Fruit fly (Drosophila melanogaster) whole organism, embryonic: ENCODE measurements around the gene Ccn.

Experiments used
- C15 ChIP-seq: fragments of 200-800 bp; sonication (Bioruptor generic); IDR thresholded peaks from 3 replicates; pipeline ENCODE4 v1.3.6; 2022; ENCODE audit warnings: missing biosample characterization, missing genetic modification characterization
- CG10565 ChIP-seq: fragments of 200-800 bp; sonication (Bioruptor generic); optimal IDR thresholded peaks from 3 replicates; lab custom pipeline; 2016; ENCODE audit warnings: missing biosample characterization, mild to moderate bottlenecking, missing genetic modification characterization
- CG12219 ChIP-seq: fragments of 200-800 bp; sonication (Bioruptor generic); optimal IDR thresholded peaks from 3 replicates; lab custom pipeline; 2018; ENCODE audit warnings: missing biosample characterization, mild to moderate bottlenecking, missing genetic modification characterization
- CG12299 ChIP-seq: fragments of 200-800 bp; sonication (Bioruptor generic); optimal IDR thresholded peaks from 2 replicates; lab custom pipeline; 2018; ENCODE audit warnings: missing biosample characterization, mild to moderate bottlenecking, missing genetic modification characterization
- CG13287 ChIP-seq: fragments of 200-800 bp; sonication (Bioruptor generic); IDR thresholded peaks from 2 replicates; pipeline ENCODE4 v1.3.6; 2022; ENCODE audit warnings: missing biosample characterization, missing genetic modification characterization; ENCODE audit not compliant: partially characterized antibody
- CG14050 ChIP-seq: fragments of 200-800 bp; sonication (Bioruptor generic); IDR thresholded peaks from 3 replicates; pipeline ENCODE4 v1.3.6; 2022; ENCODE audit warnings: missing biosample characterization, missing genetic modification characterization
- CG14860 ChIP-seq: fragments of 200-800 bp; sonication (Bioruptor generic); IDR thresholded peaks from 3 replicates; pipeline ENCODE4 v1.3.6; 2022; ENCODE audit warnings: missing biosample characterization, missing genetic modification characterization; ENCODE audit not compliant: partially characterized antibody
- CG17359 ChIP-seq: fragments of 200-800 bp; sonication (Bioruptor generic); optimal IDR thresholded peaks from 3 replicates; lab custom pipeline; 2018; ENCODE audit warnings: missing biosample characterization, mild to moderate bottlenecking, missing genetic modification characterization, moderate library complexity
- CG18599 ChIP-seq: fragments of 200-800 bp; sonication (Bioruptor generic); optimal IDR thresholded peaks from 3 replicates; lab custom pipeline; 2017; ENCODE audit warnings: missing biosample characterization, missing genetic modification characterization, mild to moderate bottlenecking, moderate library complexity, missing genetic modification reagents
- CG3163 ChIP-seq: fragments of 200-800 bp; sonication (Bioruptor generic); optimal IDR thresholded peaks from 3 replicates; lab custom pipeline; 2016; ENCODE audit warnings: missing biosample characterization, missing genetic modification characterization
- CG6272 ChIP-seq: fragments of 200-800 bp; sonication (Bioruptor generic); IDR thresholded peaks from 2 replicates; pipeline ENCODE4 v1.3.6; 2022; ENCODE audit warnings: missing biosample characterization, missing genetic modification characterization
- CG7372 ChIP-seq: fragments of 200-800 bp; sonication (Bioruptor generic); IDR thresholded peaks from 2 replicates; pipeline ENCODE4 v1.3.6; 2022; ENCODE audit warnings: missing biosample characterization, missing genetic modification characterization
- CG9797 ChIP-seq: fragments of 200-800 bp; sonication (Bioruptor generic); optimal IDR thresholded peaks from 3 replicates; lab custom pipeline; 2018; ENCODE audit warnings: missing biosample characterization, mild to moderate bottlenecking, missing genetic modification characterization
- CG9876 ChIP-seq: fragments of 200-800 bp; sonication (Bioruptor generic); optimal IDR thresholded peaks from 2 replicates; lab custom pipeline; 2016; ENCODE audit warnings: missing biosample characterization, missing genetic modification characterization
- Doc3 ChIP-seq: fragments of 200-800 bp; sonication (Bioruptor generic); IDR thresholded peaks from 3 replicates; pipeline ENCODE4 v1.3.6; 2022; ENCODE audit warnings: missing biosample characterization, missing genetic modification characterization; ENCODE audit not compliant: partially characterized antibody
- Dref ChIP-seq: fragments of 200-800 bp; sonication (Bioruptor generic); IDR thresholded peaks from 2 replicates; pipeline ENCODE4 v1.3.6; 2022; ENCODE audit warnings: missing biosample characterization, missing genetic modification characterization
- Gsc ChIP-seq: fragments of 200-800 bp; sonication (Bioruptor generic); IDR thresholded peaks from 2 replicates; pipeline ENCODE4 v1.3.6; 2022; ENCODE audit warnings: missing biosample characterization, missing genetic modification characterization
- HLH4C ChIP-seq: fragments of 200-800 bp; sonication (Bioruptor generic); IDR thresholded peaks from 3 replicates; pipeline ENCODE4 v1.3.6; 2022; ENCODE audit warnings: missing biosample characterization, missing genetic modification characterization; ENCODE audit not compliant: partially characterized antibody
- Hmx ChIP-seq: fragments of 200-800 bp; sonication (Bioruptor generic); optimal IDR thresholded peaks from 2 replicates; lab custom pipeline; 2016; ENCODE audit warnings: missing biosample characterization, missing genetic modification characterization
- MESR4 ChIP-seq: fragments of 200-800 bp; sonication (Bioruptor generic); optimal IDR thresholded peaks from 2 replicates; lab custom pipeline; 2018; ENCODE audit warnings: missing biosample characterization, mild to moderate bottlenecking, missing genetic modification characterization, moderate library complexity
- MTF-1 ChIP-seq: fragments of 200-800 bp; sonication (Bioruptor generic); optimal IDR thresholded peaks from 2 replicates; lab custom pipeline; 2018; ENCODE audit warnings: missing biosample characterization, mild to moderate bottlenecking, missing genetic modification characterization, borderline replicate concordance
- Max ChIP-seq: fragments of 200-800 bp; sonication (Bioruptor generic); optimal IDR thresholded peaks from 2 replicates; lab custom pipeline; 2016; ENCODE audit warnings: missing biosample characterization, mild to moderate bottlenecking, missing genetic modification characterization
- Mes4 ChIP-seq: fragments of 200-800 bp; sonication (Bioruptor generic); optimal IDR thresholded peaks from 2 replicates; lab custom pipeline; 2016; ENCODE audit warnings: missing biosample characterization, missing genetic modification characterization
- Myb ChIP-seq: fragments of 200-800 bp; sonication (Bioruptor generic); optimal IDR thresholded peaks from 2 replicates; lab custom pipeline; 2016; ENCODE audit warnings: missing biosample characterization, missing genetic modification characterization
- Nf-YC ChIP-seq: fragments of 200-800 bp; optimal IDR thresholded peaks from 3 replicates; lab custom pipeline; 2019; ENCODE audit warnings: missing biosample characterization, mild to moderate bottlenecking, missing genetic modification characterization, moderate library complexity
- Side ChIP-seq: fragments of 200-800 bp; sonication (Bioruptor generic); optimal IDR thresholded peaks from 2 replicates; lab custom pipeline; 2016; ENCODE audit warnings: missing biosample characterization, missing genetic modification characterization
- Stat92E ChIP-seq, 3 experiments: fragments of >200 bp in 2 of 3; fragments of 200-800 bp in 1 of 3; sonication (Bioruptor generic) in 1 of 3; optimal IDR thresholded peaks; 2 replicates each; lab custom pipeline; 2017 to 2019; ENCODE audit warnings: missing biosample characterization in 3 of 3, missing genetic modification characterization in 3 of 3, mild to moderate bottlenecking in 1 of 3, moderate library complexity in 1 of 3
- ab ChIP-seq: fragments of 200-800 bp; sonication (Bioruptor generic); optimal IDR thresholded peaks from 2 replicates; lab custom pipeline; 2016; ENCODE audit warnings: missing biosample characterization, missing genetic modification characterization
- abd-A ChIP-seq: fragments of 200-800 bp; sonication (Bioruptor generic); optimal IDR thresholded peaks from 3 replicates; lab custom pipeline; 2019; ENCODE audit warnings: missing biosample characterization, mild to moderate bottlenecking, missing genetic modification characterization, moderate library complexity
- ase ChIP-seq: fragments of 200-800 bp; sonication (Bioruptor generic); IDR thresholded peaks from 3 replicates; pipeline ENCODE4 v1.3.6; 2022; ENCODE audit warnings: missing biosample characterization, missing genetic modification characterization
- btn ChIP-seq: fragments of 200-800 bp; sonication (Bioruptor generic); optimal IDR thresholded peaks from 2 replicates; lab custom pipeline; 2016; ENCODE audit warnings: missing biosample characterization, missing genetic modification characterization
- ci ChIP-seq: fragments of 200-800 bp; sonication (Bioruptor generic); IDR thresholded peaks from 3 replicates; pipeline ENCODE4 v1.3.6; 2022; ENCODE audit warnings: missing biosample characterization, missing genetic modification characterization
- crc ChIP-seq: fragments of 200-800 bp; sonication (Bioruptor generic); optimal IDR thresholded peaks from 2 replicates; lab custom pipeline; 2016; ENCODE audit warnings: missing biosample characterization, missing genetic modification characterization
- croc ChIP-seq: fragments of 200-800 bp; sonication (Bioruptor generic); conservative IDR thresholded peaks from 3 replicates; pipeline ENCODE4 v1.3.6; 2022; ENCODE audit warnings: missing biosample characterization, missing genetic modification characterization
- dm ChIP-seq: fragments of 200-800 bp; sonication (Bioruptor generic); optimal IDR thresholded peaks from 3 replicates; lab custom pipeline; 2016; ENCODE audit warnings: missing biosample characterization, missing genetic modification characterization
- fru ChIP-seq: fragments of >200 bp; optimal IDR thresholded peaks from 2 replicates; lab custom pipeline; 2017
- gce ChIP-seq: fragments of 200-800 bp; sonication (Bioruptor generic); IDR thresholded peaks from 3 replicates; pipeline ENCODE4 v1.3.6; 2022; ENCODE audit warnings: missing biosample characterization, missing genetic modification characterization
- gsb-n ChIP-seq: fragments of 200-800 bp; sonication (Bioruptor generic); optimal IDR thresholded peaks from 3 replicates; lab custom pipeline; 2018; ENCODE audit warnings: missing biosample characterization, mild to moderate bottlenecking, missing genetic modification characterization
- gt ChIP-seq: fragments of 200-800 bp; sonication (Bioruptor generic); IDR thresholded peaks from 2 replicates; pipeline ENCODE4 v1.3.6; 2022; ENCODE audit warnings: missing biosample characterization, missing genetic modification characterization
- knrl ChIP-seq: fragments of 200-800 bp; sonication (Bioruptor generic); IDR thresholded peaks from 3 replicates; pipeline ENCODE4 v1.3.6; 2022; ENCODE audit warnings: missing biosample characterization, missing genetic modification characterization; ENCODE audit not compliant: partially characterized antibody
- lilli ChIP-seq: fragments of 200-800 bp; sonication (Bioruptor generic); optimal IDR thresholded peaks from 3 replicates; lab custom pipeline; 2016; ENCODE audit warnings: missing biosample characterization, missing genetic modification characterization
- nmo ChIP-seq: fragments of 200-800 bp; sonication (Bioruptor generic); optimal IDR thresholded peaks from 2 replicates; lab custom pipeline; 2018; ENCODE audit warnings: missing biosample characterization, mild to moderate bottlenecking, missing genetic modification characterization, moderate library complexity
- org-1 ChIP-seq: fragments of 200-800 bp; sonication (Bioruptor generic); optimal IDR thresholded peaks from 2 replicates; lab custom pipeline; 2017; ENCODE audit warnings: missing biosample characterization, missing genetic modification characterization
- otp ChIP-seq: fragments of 200-800 bp; sonication (Bioruptor generic); IDR thresholded peaks from 3 replicates; pipeline ENCODE4, ENCODE4 v1.3.6; 2022; ENCODE audit warnings: missing biosample characterization, missing genetic modification characterization
- shn ChIP-seq: fragments of 200-800 bp; sonication (Bioruptor generic); optimal IDR thresholded peaks from 3 replicates; lab custom pipeline; 2016; ENCODE audit warnings: missing biosample characterization, missing genetic modification characterization
- tin ChIP-seq: fragments of 200-800 bp; sonication (Bioruptor generic); optimal IDR thresholded peaks from 3 replicates; lab custom pipeline; 2016; ENCODE audit warnings: missing biosample characterization, missing genetic modification characterization
- twi ChIP-seq: fragments of 200-800 bp; optimal IDR thresholded peaks from 2 replicates; lab custom pipeline; 2019; ENCODE audit warnings: missing biosample characterization, mild to moderate bottlenecking, missing genetic modification characterization, moderate library complexity
- vvl ChIP-seq: fragments of 200-800 bp; sonication (Bioruptor generic); IDR thresholded peaks from 2 replicates; pipeline ENCODE4 v1.3.6; 2022; ENCODE audit warnings: missing biosample characterization, missing genetic modification characterization
- wdn ChIP-seq: fragments of 200-800 bp; sonication (Bioruptor generic); IDR thresholded peaks from 2 replicates; pipeline ENCODE4 v1.3.6; 2022; ENCODE audit warnings: missing biosample characterization, missing genetic modification characterization
- wor ChIP-seq: fragments of 200-800 bp; sonication (Bioruptor generic); IDR thresholded peaks from 2 replicates; pipeline ENCODE4 v1.3.6; 2022; ENCODE audit warnings: missing biosample characterization, missing genetic modification characterization

Ccn gene

DNA sequence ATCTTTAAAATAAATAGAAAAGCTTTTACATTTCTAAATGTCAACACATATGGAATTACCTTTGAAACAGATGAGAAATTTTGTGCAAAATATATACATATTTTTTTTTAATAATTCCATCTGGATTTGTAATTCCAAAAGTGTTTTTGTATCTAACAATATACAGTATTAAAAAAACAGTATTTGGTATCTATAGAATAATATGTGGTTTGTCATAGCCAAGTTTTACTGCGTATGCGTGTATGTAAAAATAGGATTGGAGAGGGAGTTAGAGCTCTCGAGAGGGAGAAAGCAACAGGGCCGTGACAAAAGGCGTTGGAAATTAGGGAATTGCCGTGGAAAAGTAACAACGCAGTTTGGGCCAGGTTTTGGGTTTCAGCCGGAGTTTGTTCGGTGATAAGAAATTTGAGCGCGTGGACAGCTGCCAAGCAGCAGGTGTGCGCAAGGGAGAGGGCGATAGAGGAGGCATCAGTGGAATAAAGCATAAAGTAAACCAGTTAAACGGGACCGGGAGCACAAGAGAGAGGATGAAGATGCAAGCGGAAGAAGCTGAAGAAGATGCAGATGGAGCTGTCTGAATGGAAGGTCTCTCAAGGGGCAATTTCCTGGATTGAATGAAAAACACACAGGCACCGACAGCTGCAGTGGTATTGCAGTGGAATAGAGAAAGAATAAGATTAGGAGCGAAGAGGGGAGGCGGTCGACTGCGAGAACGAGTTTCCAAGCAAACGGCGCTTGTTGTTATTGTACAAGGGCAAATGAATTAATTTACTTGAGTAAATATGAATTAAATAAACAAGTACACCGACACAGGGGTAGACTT lies 36.7 kb upstream of the Ccn start (continued):
- TF ChIP-seq Max (GFP tag; lab: Kevin White, UChicago): peak; percentile 74
- no peak for TF ChIP-seq CG13287 (GFP tag; lab: Robert Waterston, UW)
- no peak for TF ChIP-seq Stat92E (GFP tag; optimal IDR thresholded peaks at IDR 0.05; lab: Kevin White, UChicago)
- no peak for TF ChIP-seq lilli
- TF ChIP-seq MESR4 (GFP tag; lab: Kevin White, UChicago): no peak
- no peak for TF ChIP-seq Mes4 (GFP tag; lab: Kevin White, UChicago)
- TF ChIP-seq CG6272 (GFP tag; lab: Robert Waterston, UW): no peak
- peak; percentile 78 for TF ChIP-seq gce (GFP tag; lab: Robert Waterston, UW)
- no peak for TF ChIP-seq org-1
- no peak for TF ChIP-seq Gsc
- TF ChIP-seq croc (GFP tag; lab: Robert Waterston, UW): no peak
- no peak for TF ChIP-seq Myb
- TF ChIP-seq tin (GFP tag; lab: Kevin White, UChicago): peak; percentile 43
- TF ChIP-seq ab: peak; percentile 5
- peak; percentile 45 for TF ChIP-seq crc
- peak; percentile 86 for TF ChIP-seq MTF-1 (GFP tag; lab: Kevin White, UChicago)
- no peak for TF ChIP-seq CG3163 (GFP tag; lab: Kevin White, UChicago)
- TF ChIP-seq wdn (GFP tag; lab: Robert Waterston, UW): no peak
- TF ChIP-seq ase (GFP tag; lab: Robert Waterston, UW): peak; percentile 55; the same call in 2 of the 3 replicates
- TF ChIP-seq twi (tag; lab: Kevin White, UChicago): no peak
- TF ChIP-seq CG7372: no peak
- peak; percentile 1 for TF ChIP-seq CG10565 (GFP tag; lab: Kevin White, UChicago)
- TF ChIP-seq Doc3 (GFP tag; lab: Robert Waterston, UW): no peak
- TF ChIP-seq Dref: no peak
- TF ChIP-seq Nf-YC (tag; lab: Kevin White, UChicago): no peak
- TF ChIP-seq dm (GFP tag; lab: Kevin White, UChicago): no peak
- no peak for TF ChIP-seq CG14860 (GFP tag; lab: Robert Waterston, UW)
- 0 out of 3 replicates have a peak, but pooled peaks have one; percentile 12 for TF ChIP-seq otp (GFP tag; lab: Robert Waterston, UW)
- TF ChIP-seq vvl (GFP tag; lab: Robert Waterston, UW): peak; percentile 74
- TF ChIP-seq abd-A (tag; lab: Kevin White, UChicago): peak; percentile 25
- TF ChIP-seq CG12299 (tag; lab: Kevin White, UChicago): peak; percentile 48
- TF ChIP-seq CG9876 (GFP tag; lab: Kevin White, UChicago): no peak
- TF ChIP-seq wor (GFP tag; lab: Robert Waterston, UW): no peak
- TF ChIP-seq Hmx: no peak
- TF ChIP-seq CG18599 (GFP tag; lab: Kevin White, UChicago): peak; percentile 86
- peak; percentile 8 for TF ChIP-seq gsb-n (tag; lab: Kevin White, UChicago)
- TF ChIP-seq knrl (GFP tag; lab: Robert Waterston, UW): no peak
- TF ChIP-seq CG9797 (GFP tag; lab: Kevin White, UChicago): no peak
- TF ChIP-seq nmo: no peak
- peak; percentile 47 for TF ChIP-seq CG17359 (tag; lab: Kevin White, UChicago)
- TF ChIP-seq CG14050 (GFP tag; lab: Robert Waterston, UW): no peak
- TF ChIP-seq ci: peak; percentile 19; the same call in 1 of the 3 replicates
- TF ChIP-seq C15 (GFP tag; lab: Robert Waterston, UW): no peak
- no peak for TF ChIP-seq shn (GFP tag; lab: Kevin White, UChicago)
- peak; percentile 76 for TF ChIP-seq Side (GFP tag; lab: Kevin White, UChicago)
- no peak for TF ChIP-seq btn (GFP tag; lab: Kevin White, UChicago)
- no peak for TF ChIP-seq fru (lab: Kevin White, UChicago)
- TF ChIP-seq CG12219 (GFP tag; lab: Kevin White, UChicago): no peak
- no peak for TF ChIP-seq gt (GFP tag; lab: Robert Waterston, UW)
- TF ChIP-seq HLH4C (GFP tag; lab: Robert Waterston, UW): no peak
